Worm (Caenorhabditis elegans): ENCODE data around the gene wdr-5.3.

Gene wdr-5.3

ce11 chrV:10743649-10744048 is 6.7 kb downstream of the wdr-5.3 start, which contains the start of gene srj-22:
TSS of gene srj-22 (minus strand) at chrV:10743749.
- no peak for TF ChIP-seq C04F5.9 (tag; optimal IDR thresholded peaks at IDR 0.05)
- TF ChIP-seq lir-3 (tag; optimal IDR thresholded peaks at IDR 0.05; ENCODE audit: poor library complexity) = no peak
- TF ChIP-seq aly-2 (tag; optimal IDR thresholded peaks at IDR 0.05) = no peak
- TF ChIP-seq lin-15B (tag; optimal IDR thresholded peaks at IDR 0.05) = no peak
- TF ChIP-seq swsn-7 (tag; optimal IDR thresholded peaks at IDR 0.05) = no peak
- TF ChIP-seq mdl-1 (tag; optimal IDR thresholded peaks at IDR 0.05) = no peak
- TF ChIP-seq lin-35 (GFP tag; optimal IDR thresholded peaks at IDR 0.05) = no peak
- no peak for TF ChIP-seq unc-30 (tag; optimal IDR thresholded peaks at IDR 0.05)
- TF ChIP-seq fkh-8 (tag; optimal IDR thresholded peaks at IDR 0.05) = no peak
- TF ChIP-seq hlh-17 (GFP tag; optimal IDR thresholded peaks at IDR 0.05; ENCODE audit: borderline replicate concordance) = no peak

ce11 chrV:10745034-10745433 is 8.1 kb downstream of the wdr-5.3 start, which contains the start of gene srj-21:
TSS of gene srj-21 (plus strand) at chrV:10745334.
- no peak for TF ChIP-seq nhr-71 (tag; optimal IDR thresholded peaks at IDR 0.05)
- TF ChIP-seq dsc-1 (tag; optimal IDR thresholded peaks at IDR 0.05) = no peak
- no peak for TF ChIP-seq lsy-2 (tag; optimal IDR thresholded peaks at IDR 0.05)
- TF ChIP-seq nhr-77 (tag; optimal IDR thresholded peaks at IDR 0.05) = no peak
- no peak for TF ChIP-seq mab-9 (GFP tag; IDR thresholded peaks at IDR 0.05)
- no peak for TF ChIP-seq nhr-84 (tag; optimal IDR thresholded peaks at IDR 0.05)
- no peak for TF ChIP-seq ama-1 (optimal IDR thresholded peaks at IDR 0.05)

ce11 chrV:10747263-10747951 is 10.5 kb downstream of the wdr-5.3 start, which contains the start of the genes selt-1.2 and F28H7.2:
TSS of gene selt-1.2 (minus strand) at chrV:10747363.
TSS of gene F28H7.2 (plus strand) at chrV:10747901.
- TF ChIP-seq egl-13 (tag; optimal IDR thresholded peaks at IDR 0.05) (no peak), nhr-20 (tag; optimal IDR thresholded peaks at IDR 0.05) (peak; percentile 4), efl-1 (optimal IDR thresholded peaks at IDR 0.05) (no peak), efl-1 (GFP tag; optimal IDR thresholded peaks at IDR 0.05 in 1 of 2) (peak in 1 of 2 experiments; percentile 77), nhr-47 (tag; optimal IDR thresholded peaks at IDR 0.05) (no peak), mef-2 (tag; optimal IDR thresholded peaks at IDR 0.05) (no peak), efl-3 (GFP tag; optimal IDR thresholded peaks at IDR 0.05) (no peak)

- TF ChIP-seq pax-3 (tag; optimal IDR thresholded peaks at IDR 0.05) (no peak), C34B4.2 (tag; optimal IDR thresholded peaks at IDR 0.05) (no peak), sup-37 (GFP tag; optimal IDR thresholded peaks at IDR 0.05) (no peak), mef-2 (tag; optimal IDR thresholded peaks at IDR 0.05) (no peak), lin-39 (tag; optimal IDR thresholded peaks at IDR 0.05) (no peak), lin-35 (GFP tag; optimal IDR thresholded peaks at IDR 0.05) (no peak), nhr-237 (tag; optimal IDR thresholded peaks at IDR 0.05) (no peak), lir-3 (tag; optimal IDR thresholded peaks at IDR 0.05; ENCODE audit: poor library complexity) (no peak), ces-1 (GFP tag; optimal IDR thresholded peaks at IDR 0.05) (no peak), unc-130 (tag; optimal IDR thresholded peaks at IDR 0.05) (no peak), snu-23 (GFP tag; optimal IDR thresholded peaks at IDR 0.05) (no peak), efl-1 (optimal IDR thresholded peaks at IDR 0.05) (no peak), efl-1 (GFP tag; optimal IDR thresholded peaks at IDR 0.05 in 1 of 2) (peak in 1 of 2 experiments; percentile 92), elt-2 (tag; optimal IDR thresholded peaks at IDR 0.05) (peak; percentile 85)
Measured at ce11 chrV:10750630-10751029, 13.7 kb downstream of the wdr-5.3 start, which contains the start of gene F28H7.3. TSS of gene F28H7.3 (minus strand) at chrV:10750788.

- no peak for TF ChIP-seq elt-3 (tag; optimal IDR thresholded peaks at IDR 0.05)
- no peak for TF ChIP-seq skn-1 (tag; optimal IDR thresholded peaks at IDR 0.05)
- no peak for TF ChIP-seq ceh-63 (GFP tag; optimal IDR thresholded peaks at IDR 0.05)
- TF ChIP-seq dsc-1 (tag; optimal IDR thresholded peaks at IDR 0.05) = no peak
- TF ChIP-seq nhr-11 (tag; optimal IDR thresholded peaks at IDR 0.05) = no peak
- no peak for TF ChIP-seq dpl-1 (GFP tag; optimal IDR thresholded peaks at IDR 0.05)
- no peak for TF ChIP-seq lin-39 (tag; optimal IDR thresholded peaks at IDR 0.05)
- TF ChIP-seq nhr-47 (tag; optimal IDR thresholded peaks at IDR 0.05) = no peak
- no peak for TF ChIP-seq snpc-4 (tag; optimal IDR thresholded peaks at IDR 0.05)
- no peak for TF ChIP-seq sptf-1 (tag; optimal IDR thresholded peaks at IDR 0.05)
- no peak for TF ChIP-seq elt-2 (tag; optimal IDR thresholded peaks at IDR 0.05)
- TF ChIP-seq snu-23 (GFP tag; optimal IDR thresholded peaks at IDR 0.05) = no peak
- TF ChIP-seq ceh-90 (tag; optimal IDR thresholded peaks at IDR 0.05) = no peak
Measured at ce11 chrV:10754050-10754449, 17.1 kb downstream of the wdr-5.3 start, which contains the start of gene F28H7.7. TSS of gene F28H7.7 (minus strand) at chrV:10754150.

Data from whole organism, L1 larva.